Worm (Caenorhabditis elegans) whole organism, L4 larva: ENCODE measurements around the gene F28B4.4.

Experiments used
- F49E8.2 ChIP-seq: sonication (generic microtip); optimal IDR thresholded peaks from 2 replicates; lab custom pipeline; 2016; ENCODE audit warnings: missing compliant biosample characterization, mild to moderate bottlenecking, missing genetic modification characterization, borderline replicate concordance
- T26A8.4 ChIP-seq: fragments of 200-800 bp; sonication (Bioruptor generic); IDR thresholded peaks from 2 replicates; pipeline ENCODE4 v1.3.6; 2022; ENCODE audit warnings: missing genetic modification characterization, missing compliant biosample characterization
- Y5F2A.4 ChIP-seq: fragments of 200-800 bp; sonication (Bioruptor generic); optimal IDR thresholded peaks from 2 replicates; lab custom pipeline; 2018; ENCODE audit warnings: mild to moderate bottlenecking, missing genetic modification characterization, missing compliant biosample characterization
- ZK337.2 ChIP-seq: fragments of 200-800 bp; sonication (Bioruptor generic); IDR thresholded peaks from 2 replicates; pipeline ENCODE4 v1.3.6; 2022; ENCODE audit warnings: missing genetic modification reagents, missing genetic modification characterization, missing compliant biosample characterization
- aha-1 ChIP-seq: fragments of 150-350 bp; peaks from one replicate; lab custom pipeline; 2014; ENCODE audit warnings: missing biosample characterization, missing genetic modification characterization
- aly-2 ChIP-seq: sonication (generic microtip); optimal IDR thresholded peaks from 2 replicates; lab custom pipeline; 2018; ENCODE audit warnings: missing biosample characterization, missing genetic modification characterization
- ceh-82 ChIP-seq: sonication (generic microtip); optimal IDR thresholded peaks from 2 replicates; lab custom pipeline; 2017; ENCODE audit warnings: missing biosample characterization, missing genetic modification characterization
- ces-1 ChIP-seq: fragments of 150-350 bp; sonication (generic microtip); optimal IDR thresholded peaks from 4 replicates; lab custom pipeline; 2014; ENCODE audit warnings: missing biosample characterization, missing genetic modification reagents, missing genetic modification characterization
- daf-16 ChIP-seq, 3 experiments: sonication (generic microtip); optimal IDR thresholded peaks; 2 replicates each; lab custom pipeline; 2016 to 2017; ENCODE audit warnings: missing genetic modification characterization in 3 of 3, missing genetic modification reagents in 3 of 3, mild to moderate bottlenecking in 2 of 3, missing compliant biosample characterization in 2 of 3, missing biosample characterization in 1 of 3, moderate library complexity in 1 of 3
- daf-8 ChIP-seq: fragments of 200-800 bp; sonication (Bioruptor generic); IDR thresholded peaks from 2 replicates; pipeline ENCODE4 v1.3.6; 2022; ENCODE audit warnings: missing genetic modification characterization, missing compliant biosample characterization
- dmd-6 ChIP-seq: fragments of 200-800 bp; sonication (Bioruptor generic); IDR thresholded peaks from 2 replicates; pipeline ENCODE4 v1.3.6; 2022; ENCODE audit warnings: missing genetic modification reagents, missing genetic modification characterization, missing compliant biosample characterization
- dve-1 ChIP-seq: sonication (generic microtip); optimal IDR thresholded peaks from 2 replicates; lab custom pipeline; 2017; ENCODE audit warnings: antibody characterized with exemption, mild to moderate bottlenecking, missing genetic modification characterization, missing compliant biosample characterization; ENCODE audit not compliant: insufficient read depth
- egl-27 ChIP-seq: sonication (generic microtip); optimal IDR thresholded peaks from 3 replicates; lab custom pipeline; 2017; ENCODE audit warnings: missing biosample characterization, missing genetic modification reagents, missing genetic modification characterization
- gei-8 ChIP-seq: fragments of 200-800 bp; sonication (Bioruptor generic); optimal IDR thresholded peaks from 2 replicates; lab custom pipeline; 2018; ENCODE audit warnings: mild to moderate bottlenecking, missing genetic modification characterization, missing compliant biosample characterization
- hlh-30 ChIP-seq: sonication (generic microtip); optimal IDR thresholded peaks from 2 replicates; lab custom pipeline; 2017; ENCODE audit warnings: antibody characterized with exemption, mild to moderate bottlenecking, missing genetic modification characterization, missing compliant biosample characterization; ENCODE audit not compliant: insufficient read depth
- jun-1 ChIP-seq: fragments of 150-350 bp; optimal IDR thresholded peaks from 2 replicates; lab custom pipeline; 2014; ENCODE audit warnings: missing biosample characterization, missing genetic modification reagents, missing genetic modification characterization
- lin-1 ChIP-seq: fragments of 200-800 bp; sonication (Bioruptor generic); IDR thresholded peaks from 2 replicates; pipeline ENCODE4 v1.3.6; 2022; ENCODE audit warnings: missing genetic modification reagents, missing genetic modification characterization, missing compliant biosample characterization
- lin-13 ChIP-seq: fragments of 150-350 bp; optimal IDR thresholded peaks from 2 replicates; lab custom pipeline; 2014; ENCODE audit warnings: missing biosample characterization, missing genetic modification reagents, missing genetic modification characterization
- lin-38 ChIP-seq: fragments of 200-800 bp; sonication (Bioruptor generic); IDR thresholded peaks from 2 replicates; pipeline ENCODE4 v1.3.6; 2022; ENCODE audit warnings: missing genetic modification reagents, missing genetic modification characterization, missing compliant biosample characterization
- lir-3 ChIP-seq: sonication (generic microtip); optimal IDR thresholded peaks from 2 replicates; lab custom pipeline; 2016; ENCODE audit warnings: mild to moderate bottlenecking, missing genetic modification characterization, missing compliant biosample characterization
- lsy-2 ChIP-seq, 2 experiments: fragments of 150-350 bp in 1 of 2; sonication (generic microtip) in 1 of 2; optimal IDR thresholded peaks; 2 replicates each; lab custom pipeline; 2014 to 2017; ENCODE audit warnings: missing biosample characterization in 2 of 2, missing genetic modification characterization in 2 of 2
- madf-5 ChIP-seq, 2 experiments: fragments of 200-800 bp; sonication (Bioruptor generic); IDR thresholded peaks; 2 replicates each; pipeline ENCODE4 v1.3.6; 2022; ENCODE audit warnings: missing compliant biosample characterization in 2 of 2, missing genetic modification characterization in 2 of 2
- mdl-1 ChIP-seq, 2 experiments: fragments of 150-350 bp in 1 of 2; sonication (generic microtip) in 1 of 2; optimal IDR thresholded peaks; 2 replicates each; lab custom pipeline; 2014 to 2017; ENCODE audit warnings: missing biosample characterization in 2 of 2, missing genetic modification characterization in 2 of 2
- mdt-29 ChIP-seq: fragments of 200-800 bp; sonication (Bioruptor generic); IDR thresholded peaks from 2 replicates; pipeline ENCODE4 v1.3.6; 2022; ENCODE audit warnings: missing genetic modification reagents, missing genetic modification characterization, missing compliant biosample characterization
- mep-1 ChIP-seq: fragments of 150-350 bp; sonication (generic microtip); optimal IDR thresholded peaks from 3 replicates; lab custom pipeline; 2014; ENCODE audit warnings: missing biosample characterization, missing genetic modification characterization
- mes-2 ChIP-seq: sonication (generic microtip); optimal IDR thresholded peaks from 2 replicates; lab custom pipeline; 2016; ENCODE audit warnings: missing genotype, mild to moderate bottlenecking, missing genetic modification characterization, missing compliant biosample characterization; ENCODE audit not compliant: poor library complexity, severe bottlenecking
- nhr-10 ChIP-seq: fragments of 150-350 bp; optimal IDR thresholded peaks from 2 replicates; lab custom pipeline; 2014; ENCODE audit warnings: missing biosample characterization, missing genetic modification characterization
- nhr-102 ChIP-seq: sonication (generic microtip); optimal IDR thresholded peaks from 2 replicates; lab custom pipeline; 2016; ENCODE audit warnings: mild to moderate bottlenecking, missing genetic modification characterization, moderate library complexity, missing compliant biosample characterization
- nhr-28 ChIP-seq: fragments of 150-350 bp; optimal IDR thresholded peaks from 2 replicates; lab custom pipeline; 2014; ENCODE audit warnings: missing biosample characterization, missing genetic modification characterization
- nhr-42 ChIP-seq: fragments of 200-800 bp; sonication (Bioruptor generic); IDR thresholded peaks from 2 replicates; pipeline ENCODE4 v1.3.6; 2022; ENCODE audit warnings: missing genetic modification characterization, missing compliant biosample characterization
- nhr-48 ChIP-seq: sonication (generic microtip); optimal IDR thresholded peaks from 2 replicates; lab custom pipeline; 2016; ENCODE audit warnings: mild to moderate bottlenecking, missing genetic modification characterization, missing compliant biosample characterization
- nhr-76 ChIP-seq: fragments of 150-350 bp; optimal IDR thresholded peaks from 2 replicates; lab custom pipeline; 2014; ENCODE audit warnings: missing biosample characterization, missing genetic modification characterization
- nhr-77 ChIP-seq: fragments of 150-350 bp; optimal IDR thresholded peaks from 2 replicates; lab custom pipeline; 2014; ENCODE audit warnings: missing biosample characterization, missing genetic modification characterization
- php-3 ChIP-seq: fragments of 200-800 bp; sonication (Bioruptor generic); IDR thresholded peaks from 2 replicates; pipeline ENCODE4 v1.3.6; 2022; ENCODE audit warnings: missing genetic modification reagents, missing genetic modification characterization, missing compliant biosample characterization
- pqm-1 ChIP-seq: sonication (generic microtip); optimal IDR thresholded peaks from 2 replicates; lab custom pipeline; 2017; ENCODE audit warnings: missing biosample characterization, missing genetic modification characterization
- rbr-2 ChIP-seq: sonication (generic microtip); optimal IDR thresholded peaks from 2 replicates; lab custom pipeline; 2016; ENCODE audit warnings: missing genotype, missing genetic modification characterization, missing compliant biosample characterization
- saeg-2 ChIP-seq: fragments of 200-800 bp; sonication (Bioruptor generic); IDR thresholded peaks from 2 replicates; pipeline ENCODE4 v1.3.6; 2022; ENCODE audit warnings: missing genetic modification reagents, missing genetic modification characterization, missing compliant biosample characterization
- sdz-12 ChIP-seq: fragments of 200-800 bp; sonication (Bioruptor generic); optimal IDR thresholded peaks from 2 replicates; lab custom pipeline; 2018; ENCODE audit warnings: mild to moderate bottlenecking, missing genetic modification characterization, missing compliant biosample characterization
- set-16 ChIP-seq: fragments of 200-800 bp; sonication (Bioruptor generic); IDR thresholded peaks from 2 replicates; pipeline ENCODE4 v1.3.6; 2022; ENCODE audit warnings: missing genetic modification reagents, missing genetic modification characterization, missing compliant biosample characterization
- skn-1 ChIP-seq: fragments of 150-350 bp; optimal IDR thresholded peaks from 2 replicates; lab custom pipeline; 2014; ENCODE audit warnings: missing biosample characterization, missing genetic modification characterization
- unc-39 ChIP-seq: sonication (generic microtip); optimal IDR thresholded peaks from 2 replicates; lab custom pipeline; 2017; ENCODE audit warnings: missing biosample characterization, missing genetic modification characterization
- zag-1 ChIP-seq: fragments of 150-350 bp; optimal IDR thresholded peaks from 2 replicates; lab custom pipeline; 2014; ENCODE audit warnings: missing biosample characterization, missing genetic modification characterization
- zfp-2 ChIP-seq: sonication (generic microtip); optimal IDR thresholded peaks from 2 replicates; lab custom pipeline; 2016; ENCODE audit warnings: mild to moderate bottlenecking, missing genetic modification characterization, missing compliant biosample characterization
- zip-11 ChIP-seq: fragments of 200-800 bp; sonication (Bioruptor generic); IDR thresholded peaks from 2 replicates; pipeline ENCODE4 v1.3.6; 2022; ENCODE audit warnings: missing genetic modification characterization, missing compliant biosample characterization
- zip-2 ChIP-seq: fragments of 150-350 bp; optimal IDR thresholded peaks from 2 replicates; lab custom pipeline; 2014; ENCODE audit warnings: missing biosample characterization, missing genetic modification characterization
- ztf-7 ChIP-seq: fragments of 150-350 bp; optimal IDR thresholded peaks from 2 replicates; lab custom pipeline; 2014; ENCODE audit warnings: missing biosample characterization, missing genetic modification characterization

The F28B4.4 gene

DNA sequence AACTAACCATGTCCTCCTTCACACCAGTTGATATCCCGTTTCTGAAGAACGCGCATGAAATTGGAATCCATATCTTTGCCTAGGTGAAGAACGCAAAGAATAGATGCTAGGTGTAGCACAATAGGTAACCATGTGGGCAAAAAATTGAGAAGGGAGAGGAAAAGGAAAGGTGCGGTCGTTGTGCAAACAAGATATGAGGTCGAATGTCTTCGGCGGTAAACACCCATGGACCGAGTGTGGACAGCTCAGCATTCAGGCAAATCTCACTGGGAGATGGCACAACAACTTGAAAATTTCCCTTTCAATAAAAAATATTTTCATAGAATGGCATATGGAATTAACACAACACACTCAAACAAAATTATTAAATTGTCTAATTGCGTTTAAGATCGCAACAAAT, at the start of gene F28B4.4:
F28B4.4 (minus strand) TSS at position 101 of the 400 bp plus-strand sequence.
- TF ChIP-seq daf-8 (GFP tag; lab: Robert Waterston, UW) (no peak), aha-1 (tag; lab: Kevin White, UChicago) (peak; percentile 44), nhr-48 (tag; lab: Kevin White, UChicago) (no peak)

- no peak for TF ChIP-seq zip-11 (GFP tag; lab: Robert Waterston, UW)
- no peak for TF ChIP-seq zip-2 (tag; lab: Kevin White, UChicago)
- TF ChIP-seq nhr-76 (tag; lab: Kevin White, UChicago), result no peak
- TF ChIP-seq ztf-7, result no peak
- no peak for TF ChIP-seq saeg-2
- no peak for TF ChIP-seq aly-2 (tag; lab: Kevin White, UChicago)
- TF ChIP-seq F49E8.2 (tag; lab: Kevin White, UChicago), result no peak
- no peak for TF ChIP-seq ZK337.2
- no peak for TF ChIP-seq jun-1 (tag; lab: Kevin White, UChicago)
- TF ChIP-seq ces-1 (GFP tag; lab: Kevin White, UChicago), result no peak
- TF ChIP-seq lin-13 (GFP tag; lab: Kevin White, UChicago), result no peak
- TF ChIP-seq Y5F2A.4, result no peak
- TF ChIP-seq zag-1, result no peak
- no peak for TF ChIP-seq set-16 (GFP tag; lab: Robert Waterston, UW)
- TF ChIP-seq aha-1 (tag; lab: Kevin White, UChicago), result no peak
- no peak for TF ChIP-seq lir-3 (tag; lab: Kevin White, UChicago)
- TF ChIP-seq nhr-42 (GFP tag; lab: Robert Waterston, UW), result no peak
- no peak for TF ChIP-seq sdz-12
These were observed 49.4 kb upstream of the F28B4.4 start, which contains the start of gene lbp-1 for ce11 chrX:3258842-3259241. lbp-1 (plus strand) TSS chrX:3259142.

DNA sequence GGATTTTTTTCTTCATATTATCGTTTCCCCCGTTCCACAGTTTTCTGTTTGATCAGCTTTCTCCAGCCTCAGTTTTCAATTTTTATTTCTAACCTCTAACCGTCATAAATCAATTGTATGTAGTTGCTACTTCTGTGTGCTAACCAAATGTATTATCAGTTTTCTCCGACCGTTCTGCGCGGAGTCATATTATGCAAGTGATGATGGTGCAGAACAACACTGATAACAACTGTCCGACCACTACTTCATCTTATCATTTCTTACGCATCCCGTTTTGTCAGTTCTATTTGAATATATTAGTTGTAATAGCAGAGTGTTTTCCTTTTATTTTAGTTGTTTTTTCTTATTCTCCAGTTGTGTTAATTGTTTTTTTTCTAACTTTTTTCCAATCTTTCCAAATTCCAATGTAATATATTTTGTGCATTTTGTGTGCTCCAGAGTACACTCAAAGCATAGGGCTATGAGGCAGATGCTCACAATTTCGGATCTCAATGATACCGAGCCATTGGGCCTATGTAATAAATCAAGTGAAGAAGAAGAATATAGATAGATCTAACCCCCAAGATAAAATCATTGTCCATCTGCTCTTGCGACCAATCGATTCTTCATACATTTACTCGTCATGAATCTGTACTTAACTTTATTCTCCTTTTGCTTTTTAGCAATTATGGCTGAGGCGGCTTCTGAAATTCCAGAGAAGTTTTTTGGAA, 47.5 kb upstream of the F28B4.4 start, which contains the start of gene lbp-3:
lbp-3 (plus strand) TSS at position 589 of the 710 bp plus-strand sequence.
- TF ChIP-seq dmd-6 (GFP tag; lab: Robert Waterston, UW) (peak; percentile 61), ztf-7 (peak; percentile 98), nhr-10 (tag; lab: Kevin White, UChicago) (no peak), hlh-30 (tag; lab: Kevin White, UChicago) (peak; percentile 44), nhr-48 (tag; lab: Kevin White, UChicago) (peak; percentile 32), mes-2 (tag; lab: Kevin White, UChicago) (no peak), lin-13 (GFP tag; lab: Kevin White, UChicago) (no peak), unc-39 (tag; lab: Kevin White, UChicago) (no peak), lsy-2 (tag; optimal IDR thresholded peaks at IDR 0.05; lab: Kevin White, UChicago) (no peak), lin-38 (no peak), pqm-1 (tag; lab: Kevin White, UChicago) (peak; percentile 98), sdz-12 (no peak), nhr-28 (tag; lab: Kevin White, UChicago) (peak; percentile 88), egl-27 (no peak), T26A8.4 (GFP tag; lab: Robert Waterston, UW) (no peak), gei-8 (GFP tag; lab: Kevin White, UChicago) (no peak), zfp-2 (tag; lab: Kevin White, UChicago) (no peak), nhr-102 (tag; lab: Kevin White, UChicago) (peak; percentile 90), dve-1 (tag; lab: Kevin White, UChicago) (peak; percentile 83), php-3 (peak; percentile 52; the same call in 1 of the 2 replicates), lin-1 (GFP tag; lab: Robert Waterston, UW) (peak; percentile 61; the same call in 1 of the 2 replicates), skn-1 (tag; lab: Kevin White, UChicago) (no peak), mdl-1 (tag; optimal IDR thresholded peaks at IDR 0.05; lab: Kevin White, UChicago) (peak in 1 of 2 experiments; percentile 2), ceh-82 (no peak), lir-3 (tag; lab: Kevin White, UChicago) (no peak), daf-16 (GFP tag; optimal IDR thresholded peaks at IDR 0.05; lab: Kevin White, UChicago) (no peak), daf-16 (tag; optimal IDR thresholded peaks at IDR 0.05; lab: Kevin White, UChicago) (peak; percentile 94), madf-5 (GFP tag; IDR thresholded peaks at IDR 0.05; lab: Robert Waterston, UW) (no peak), nhr-77 (tag; lab: Kevin White, UChicago) (peak; percentile 37), nhr-76 (tag; lab: Kevin White, UChicago) (no peak), zag-1 (no peak), nhr-42 (GFP tag; lab: Robert Waterston, UW) (no peak), rbr-2 (no peak), mdt-29 (GFP tag; lab: Robert Waterston, UW) (no peak), mep-1 (tag; lab: Kevin White, UChicago) (peak; percentile 24)
